Fruit fly (Drosophila melanogaster): ENCODE results near the gene Acox3.

- TF ChIP-seq CG10274 (GFP tag; optimal IDR thresholded peaks at IDR 0.05) = no peak
- TF ChIP-seq ab (GFP tag; optimal IDR thresholded peaks at IDR 0.05) = no peak
- TF ChIP-seq pita (GFP tag; optimal IDR thresholded peaks at IDR 0.05) = no peak
- TF ChIP-seq CoRest (tag; optimal IDR thresholded peaks at IDR 0.05) = no peak
These were observed 51.1 kb downstream of the Acox3 start, which contains the start of gene CG42369 for dm6 chr2L:6397149-6397548.

Measured in whole organism, embryonic.